Worm (Caenorhabditis elegans) whole organism, L1 larva: ENCODE results near the gene Y71H10B.1.

Experiments used
- aha-1 ChIP-seq: fragments of 150-350 bp; optimal IDR thresholded peaks from 2 replicates; lab custom pipeline; 2014; ENCODE audit warnings: missing biosample characterization, missing genetic modification characterization
- ztf-11 ChIP-seq, 2 experiments: sonication (generic microtip); optimal IDR thresholded peaks; 2 replicates each; lab custom pipeline; 2016 to 2017; ENCODE audit warnings: missing genetic modification characterization in 2 of 2, missing biosample characterization in 1 of 2, missing compliant biosample characterization in 1 of 2

- TF ChIP-seq aha-1 (tag; lab: Kevin White, UChicago) (no peak), ztf-11 (tag; optimal IDR thresholded peaks at IDR 0.05; lab: Kevin White, UChicago) (no peak)
Observed at ce11 chrX:2827702-2828182, 12.3 kb downstream of the Y71H10B.1 start, which contains the start of gene ssr-2.
